Worm (Caenorhabditis elegans): Measurements from ENCODE around the gene pqn-54.

Gene pqn-54

ce11 chrV:1471977-1472376 is 7.2 kb downstream of the pqn-54 start:
- TF ChIP-seq nhr-25 (tag; optimal IDR thresholded peaks at IDR 0.05) (no peak), dmd-4 (tag; optimal IDR thresholded peaks at IDR 0.05) (no peak), nhr-129 (tag; optimal IDR thresholded peaks at IDR 0.05) (no peak), ztf-11 (tag; optimal IDR thresholded peaks at IDR 0.05) (no peak), crh-2 (tag; optimal IDR thresholded peaks at IDR 0.05) (no peak), ztf-1 (GFP tag; conservative IDR thresholded peaks at IDR 0.05) (no peak), sma-9 (GFP tag; optimal IDR thresholded peaks at IDR 0.05) (peak; percentile 31), sma-9 (tag; optimal IDR thresholded peaks at IDR 0.05) (no peak), Y55F3AM.14 (GFP tag; optimal IDR thresholded peaks at IDR 0.05) (no peak), unc-55 (GFP tag; optimal IDR thresholded peaks at IDR 0.05) (no peak)

- TF ChIP-seq nhr-129 (tag; optimal IDR thresholded peaks at IDR 0.05), result peak; percentile 13
- peak; percentile 28 for TF ChIP-seq fos-1 (tag; optimal IDR thresholded peaks at IDR 0.05)
- no peak for TF ChIP-seq nhr-10 (tag; optimal IDR thresholded peaks at IDR 0.05)
- TF ChIP-seq snpc-4 (tag; optimal IDR thresholded peaks at IDR 0.05), result no peak
These were observed 7.8 kb downstream of the pqn-54 start for ce11 chrV:1472569-1472968.

ce11 chrV:1474486-1475125 is 9.8 kb downstream of the pqn-54 start, which contains the start of the genes F53E2.2 and unc-60:
Gene F53E2.2 (plus strand): TSS chrV:1475086.
Gene unc-60 (plus strand): TSS chrV:1475086.
- peak; percentile 44 for TF ChIP-seq ztf-4 (tag; optimal IDR thresholded peaks at IDR 0.05)
- TF ChIP-seq ztf-11 (tag; optimal IDR thresholded peaks at IDR 0.05), result no peak
- no peak for TF ChIP-seq ZK546.5 (tag; optimal IDR thresholded peaks at IDR 0.05)
- TF ChIP-seq alr-1 (tag; optimal IDR thresholded peaks at IDR 0.05), result no peak
- TF ChIP-seq zag-1 (tag; optimal IDR thresholded peaks at IDR 0.05), result peak; percentile 62
- TF ChIP-seq skn-1 (tag; optimal IDR thresholded peaks at IDR 0.05), result peak; percentile 1
- peak; percentile 36 for TF ChIP-seq fos-1 (tag; optimal IDR thresholded peaks at IDR 0.05)
- no peak for TF ChIP-seq ceh-16 (tag; optimal IDR thresholded peaks at IDR 0.05)
- TF ChIP-seq nhr-11 (tag; optimal IDR thresholded peaks at IDR 0.05), result no peak
- no peak for TF ChIP-seq lin-13 (GFP tag; optimal IDR thresholded peaks at IDR 0.05)
- TF ChIP-seq crh-2 (tag; optimal IDR thresholded peaks at IDR 0.05), result peak; percentile 25
- peak; percentile 30 for TF ChIP-seq gmeb-1 (tag; optimal IDR thresholded peaks at IDR 0.05)
- no peak for TF ChIP-seq nhr-77 (tag; optimal IDR thresholded peaks at IDR 0.05)
- no peak for TF ChIP-seq ztf-1 (GFP tag; conservative IDR thresholded peaks at IDR 0.05)
- TF ChIP-seq ceh-82 (tag; optimal IDR thresholded peaks at IDR 0.05), result peak; percentile 16
- no peak for TF ChIP-seq dmd-4 (tag; optimal IDR thresholded peaks at IDR 0.05)
- peak; percentile 83 for TF ChIP-seq C34F6.9 (tag; optimal IDR thresholded peaks at IDR 0.05)
- TF ChIP-seq lin-11 (tag; optimal IDR thresholded peaks at IDR 0.05), result peak; percentile 5
- no peak for TF ChIP-seq elt-1 (tag; optimal IDR thresholded peaks at IDR 0.05)
- peak in 1 of 2 experiments; percentile 43 for TF ChIP-seq lsy-2 (tag; optimal IDR thresholded peaks at IDR 0.05)
- TF ChIP-seq mbf-1 (tag; optimal IDR thresholded peaks at IDR 0.05), result no peak
- TF ChIP-seq nhr-6 (tag; optimal IDR thresholded peaks at IDR 0.05), result no peak
- TF ChIP-seq lin-39 (tag; optimal IDR thresholded peaks at IDR 0.05), result no peak
- TF ChIP-seq nhr-237 (tag; optimal IDR thresholded peaks at IDR 0.05), result no peak
- TF ChIP-seq nhr-25 (tag; optimal IDR thresholded peaks at IDR 0.05), result peak; percentile 29
- peak; percentile 31 for TF ChIP-seq egl-27 (tag; optimal IDR thresholded peaks at IDR 0.05)
- TF ChIP-seq sma-3 (GFP tag; optimal IDR thresholded peaks at IDR 0.05), result peak; percentile 14
- peak; percentile 85 for TF ChIP-seq nhr-129 (tag; optimal IDR thresholded peaks at IDR 0.05)
- no peak for TF ChIP-seq unc-39 (tag; optimal IDR thresholded peaks at IDR 0.05)
- TF ChIP-seq mab-5 (tag; optimal IDR thresholded peaks at IDR 0.05), result peak; percentile 39
- TF ChIP-seq aly-2 (tag; optimal IDR thresholded peaks at IDR 0.05), result no peak
- no peak for TF ChIP-seq nhr-12 (tag; optimal IDR thresholded peaks at IDR 0.05)
- peak; percentile 94 for TF ChIP-seq F13H6.1 (tag; optimal IDR thresholded peaks at IDR 0.05)
- no peak for TF ChIP-seq nhr-23 (tag; optimal IDR thresholded peaks at IDR 0.05)
- no peak for TF ChIP-seq nhr-21 (tag; optimal IDR thresholded peaks at IDR 0.05)
- no peak for TF ChIP-seq R02D3.7 (tag; optimal IDR thresholded peaks at IDR 0.05)
- no peak for TF ChIP-seq ama-1 (optimal IDR thresholded peaks at IDR 0.05)
- TF ChIP-seq blmp-1 (tag; optimal IDR thresholded peaks at IDR 0.05; ENCODE audit: insufficient read depth), result no peak
- no peak for TF ChIP-seq elt-3 (tag; optimal IDR thresholded peaks at IDR 0.05)
- TF ChIP-seq sem-4 (tag; optimal IDR thresholded peaks at IDR 0.05), result peak; percentile 35
- no peak for TF ChIP-seq unc-62 (GFP tag; optimal IDR thresholded peaks at IDR 0.05)
- TF ChIP-seq snpc-4 (tag; optimal IDR thresholded peaks at IDR 0.05), result no peak
- TF ChIP-seq peb-1 (tag; optimal IDR thresholded peaks at IDR 0.05), result no peak
- no peak for TF ChIP-seq nhr-10 (tag; optimal IDR thresholded peaks at IDR 0.05)
- peak; percentile 48 for TF ChIP-seq sma-9 (GFP tag; optimal IDR thresholded peaks at IDR 0.05)
- no peak for TF ChIP-seq sma-9 (tag; optimal IDR thresholded peaks at IDR 0.05)
- TF ChIP-seq mdl-1 (tag; optimal IDR thresholded peaks at IDR 0.05), result peak; percentile 10 to 73
- peak; percentile 71 for TF ChIP-seq unc-55 (GFP tag; optimal IDR thresholded peaks at IDR 0.05)
- TF ChIP-seq Y55F3AM.14 (GFP tag; optimal IDR thresholded peaks at IDR 0.05), result no peak

Data from whole organism, L2 larva.